Worm (Caenorhabditis elegans): Measurements from ENCODE around the gene acbp-6.

Gene acbp-6

DNA sequence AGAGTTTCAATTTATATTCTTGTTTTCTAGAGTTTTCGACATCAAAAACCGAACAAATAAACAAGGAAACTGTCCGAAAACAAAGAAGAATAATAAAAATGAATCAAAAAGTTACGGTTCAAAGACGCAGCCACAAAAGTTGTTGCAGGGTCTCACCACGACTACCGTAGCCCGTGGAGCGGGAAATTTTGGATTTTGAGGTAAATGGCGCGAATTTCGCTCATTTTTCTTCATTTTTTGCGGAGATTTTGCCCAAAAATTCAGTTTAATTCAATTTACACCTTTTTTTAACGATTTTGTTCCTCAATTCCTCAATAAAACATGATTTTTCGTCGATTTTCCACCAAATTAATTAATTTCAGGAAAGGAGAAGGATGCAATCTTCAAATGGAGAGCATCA lies 5.3 kb downstream of the acbp-6 start, which contains the start of gene mex-1 (continued):
- no peak for TF ChIP-seq ztf-25 (GFP tag; IDR thresholded peaks at IDR 0.05)
- TF ChIP-seq rcor-1 (GFP tag; IDR thresholded peaks at IDR 0.05), result peak; percentile 92
- peak; percentile 68 for TF ChIP-seq tbp1 (GFP tag; optimal IDR thresholded peaks at IDR 0.05)
- peak; percentile 98 for TF ChIP-seq D2030.7 (GFP tag; IDR thresholded peaks at IDR 0.05)
- no peak for TF ChIP-seq fkh-3 (tag; optimal IDR thresholded peaks at IDR 0.05)
- no peak for TF ChIP-seq let-607 (tag; optimal IDR thresholded peaks at IDR 0.05)
- peak; percentile 91 for TF ChIP-seq hsf-1 (GFP tag; IDR thresholded peaks at IDR 0.05)
- TF ChIP-seq ztf-6 (GFP tag; IDR thresholded peaks at IDR 0.05), result no peak
- TF ChIP-seq lag-1 (GFP tag; IDR thresholded peaks at IDR 0.05), result no peak
- no peak for TF ChIP-seq ZK185.1 (tag; optimal IDR thresholded peaks at IDR 0.05; ENCODE audit: poor library complexity, severe bottlenecking)
- peak; percentile 99 for TF ChIP-seq madf-3 (GFP tag; IDR thresholded peaks at IDR 0.05)
- TF ChIP-seq aptf-3 (GFP tag; IDR thresholded peaks at IDR 0.05), result no peak
- TF ChIP-seq F33H1.4 (GFP tag; IDR thresholded peaks at IDR 0.05), result peak; percentile 100
- peak; percentile 90 for TF ChIP-seq Y95B8A.8 (GFP tag; IDR thresholded peaks at IDR 0.05)
- peak; percentile 66 for TF ChIP-seq athp-1 (tag; optimal IDR thresholded peaks at IDR 0.05)
- no peak for TF ChIP-seq let-526 (GFP tag; IDR thresholded peaks at IDR 0.05)
- no peak for TF ChIP-seq B0261.1 (tag; optimal IDR thresholded peaks at IDR 0.05)
- no peak for TF ChIP-seq ztf-18 (tag; optimal IDR thresholded peaks at IDR 0.05)
- no peak for TF ChIP-seq ceh-27 (GFP tag; optimal IDR thresholded peaks at IDR 0.05)
- TF ChIP-seq chd-7 (tag; optimal IDR thresholded peaks at IDR 0.05), result no peak
- TF ChIP-seq ceh-100 (GFP tag; IDR thresholded peaks at IDR 0.05), result peak; percentile 91
- TF ChIP-seq mel-28 (tag; optimal IDR thresholded peaks at IDR 0.05; ENCODE audit: borderline replicate concordance), result no peak
- TF ChIP-seq attf-5 (GFP tag; optimal IDR thresholded peaks at IDR 0.05), result no peak
- peak; percentile 93 for TF ChIP-seq snpc-1.3 (tag; optimal IDR thresholded peaks at IDR 0.05; ENCODE audit: insufficient read depth)
- no peak for TF ChIP-seq lin-26 (GFP tag; IDR thresholded peaks at IDR 0.05)
- no peak for TF ChIP-seq egrh-3 (GFP tag; IDR thresholded peaks at IDR 0.05)
- TF ChIP-seq hlh-26 (GFP tag; conservative IDR thresholded peaks at IDR 0.05), result no peak
- no peak for TF ChIP-seq ets-4 (GFP tag; optimal IDR thresholded peaks at IDR 0.05)
- no peak for TF ChIP-seq sptf-2 (GFP tag; optimal IDR thresholded peaks at IDR 0.05)
- no peak for TF ChIP-seq gei-17 (GFP tag; optimal IDR thresholded peaks at IDR 0.05)
- no peak for TF ChIP-seq K11D2.4 (GFP tag; IDR thresholded peaks at IDR 0.05)
- peak; percentile 89 for TF ChIP-seq mcd-1 (GFP tag; IDR thresholded peaks at IDR 0.05)
- TF ChIP-seq hlh-12 (tag; optimal IDR thresholded peaks at IDR 0.05), result no peak
- peak; percentile 78; the same call in 1 of the 2 replicates for TF ChIP-seq Y53G8AR.9 (GFP tag; conservative IDR thresholded peaks at IDR 0.05)
- TF ChIP-seq nhr-179 (tag; optimal IDR thresholded peaks at IDR 0.05), result no peak
- no peak for TF ChIP-seq mxl-1 (tag; optimal IDR thresholded peaks at IDR 0.05)
- TF ChIP-seq zim-3 (tag; optimal IDR thresholded peaks at IDR 0.05), result no peak
- TF ChIP-seq efl-1 (GFP tag; optimal IDR thresholded peaks at IDR 0.05), result peak; percentile 99
- peak; percentile 92 for TF ChIP-seq lin-54 (GFP tag; optimal IDR thresholded peaks at IDR 0.05)
- TF ChIP-seq unc-130 (GFP tag; optimal IDR thresholded peaks at IDR 0.05), result peak; percentile 92
- peak; percentile 28 for TF ChIP-seq lsy-27 (tag; optimal IDR thresholded peaks at IDR 0.05; ENCODE audit: borderline replicate concordance, insufficient read depth)
- TF ChIP-seq F10E7.11 (tag; optimal IDR thresholded peaks at IDR 0.05), result no peak
- TF ChIP-seq rpc-1 (optimal IDR thresholded peaks at IDR 0.05), result no peak
- TF ChIP-seq rpc-1 (tag; optimal IDR thresholded peaks at IDR 0.05), result no peak
- no peak for TF ChIP-seq sdz-38 (tag; optimal IDR thresholded peaks at IDR 0.05)
- TF ChIP-seq madf-10 (tag; optimal IDR thresholded peaks at IDR 0.05), result no peak
- no peak for TF ChIP-seq tbx-9 (tag; optimal IDR thresholded peaks at IDR 0.05; ENCODE audit: borderline replicate concordance)
- peak; percentile 83 for TF ChIP-seq B0336.3 (GFP tag; IDR thresholded peaks at IDR 0.05)
- no peak for TF ChIP-seq die-1 (tag; optimal IDR thresholded peaks at IDR 0.05)
